Worm (Caenorhabditis elegans): ENCODE results near the gene vab-9.

The vab-9 gene

DNA sequence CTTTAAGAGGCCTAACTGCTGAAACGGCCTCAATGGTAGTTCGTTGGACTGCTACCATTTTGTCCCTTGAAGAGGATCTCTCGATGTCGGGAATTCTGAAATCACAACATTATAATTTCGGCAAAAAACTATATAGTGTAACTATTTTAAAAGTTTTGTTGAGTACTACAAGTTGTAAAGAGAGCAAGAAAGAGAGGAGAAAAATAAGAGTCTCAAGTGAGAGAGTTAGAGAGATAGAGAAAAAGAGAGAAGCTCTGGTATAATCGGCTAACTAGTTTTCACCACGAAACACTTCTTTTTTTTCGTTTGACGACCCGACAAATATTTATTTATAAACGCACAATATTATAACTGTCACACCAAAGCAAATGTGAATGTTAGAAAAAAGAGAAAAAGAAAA lies at the start of gene vab-9:
vab-9 (minus strand) TSS at position 101 of the 400 bp plus-strand sequence.
- TF ChIP-seq cey-2 (tag; optimal IDR thresholded peaks at IDR 0.05; ENCODE audit: borderline replicate concordance, insufficient read depth) = no peak
- no peak for TF ChIP-seq egl-43 (GFP tag; IDR thresholded peaks at IDR 0.05)
- no peak for TF ChIP-seq tra-1 (GFP tag; IDR thresholded peaks at IDR 0.05)
- no peak for TF ChIP-seq spr-1 (tag; optimal IDR thresholded peaks at IDR 0.05)
- TF ChIP-seq ceh-44 (GFP tag; IDR thresholded peaks at IDR 0.05) = no peak
- no peak for TF ChIP-seq nhr-237 (tag; optimal IDR thresholded peaks at IDR 0.05)
- no peak for TF ChIP-seq madf-9 (GFP tag; conservative IDR thresholded peaks at IDR 0.05)
- no peak for TF ChIP-seq Y75B8A.6 (GFP tag; IDR thresholded peaks at IDR 0.05)
- TF ChIP-seq lin-13 (GFP tag; optimal IDR thresholded peaks at IDR 0.05) = no peak
- TF ChIP-seq pha-4 (GFP tag; IDR thresholded peaks at IDR 0.05) = no peak
- no peak for TF ChIP-seq pha-4 (tag; optimal IDR thresholded peaks at IDR 0.05)
- no peak for TF ChIP-seq unc-39 (tag; optimal IDR thresholded peaks at IDR 0.05)
- TF ChIP-seq unc-62 (GFP tag; optimal IDR thresholded peaks at IDR 0.05 in 1 of 2) = no peak
- no peak for TF ChIP-seq unc-62 (tag; optimal IDR thresholded peaks at IDR 0.05)
- no peak for TF ChIP-seq nhr-11 (tag; optimal IDR thresholded peaks at IDR 0.05)
- no peak for TF ChIP-seq ztf-7 (tag; optimal IDR thresholded peaks at IDR 0.05)
- TF ChIP-seq F26F4.8 (GFP tag; conservative IDR thresholded peaks at IDR 0.05) = no peak

DNA sequence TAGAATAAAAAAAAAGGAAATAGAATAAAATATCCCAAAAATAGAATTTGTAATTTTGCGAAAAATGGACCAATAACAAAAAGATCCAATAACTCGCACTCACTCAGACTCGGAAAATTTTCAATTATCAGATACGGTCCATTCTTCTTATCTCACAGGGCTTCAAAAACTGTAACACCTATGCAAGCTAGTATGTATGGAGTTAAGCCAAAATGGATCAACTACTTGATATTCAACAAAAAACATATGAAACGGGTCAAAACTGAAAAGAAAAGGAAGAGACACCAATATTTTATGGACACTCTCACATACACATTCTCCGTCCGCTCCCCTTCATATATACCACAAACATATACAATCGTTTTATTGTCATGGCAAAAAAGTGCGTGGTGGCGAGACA lies 48.1 kb upstream of the vab-9 start, which contains the start of gene C34C6.9:
C34C6.9 (plus strand) TSS at position 301 of the 400 bp plus-strand sequence.
- TF ChIP-seq aha-1 (tag) = peak; percentile 39
- no peak for TF ChIP-seq madf-5 (GFP tag; IDR thresholded peaks at IDR 0.05)

DNA sequence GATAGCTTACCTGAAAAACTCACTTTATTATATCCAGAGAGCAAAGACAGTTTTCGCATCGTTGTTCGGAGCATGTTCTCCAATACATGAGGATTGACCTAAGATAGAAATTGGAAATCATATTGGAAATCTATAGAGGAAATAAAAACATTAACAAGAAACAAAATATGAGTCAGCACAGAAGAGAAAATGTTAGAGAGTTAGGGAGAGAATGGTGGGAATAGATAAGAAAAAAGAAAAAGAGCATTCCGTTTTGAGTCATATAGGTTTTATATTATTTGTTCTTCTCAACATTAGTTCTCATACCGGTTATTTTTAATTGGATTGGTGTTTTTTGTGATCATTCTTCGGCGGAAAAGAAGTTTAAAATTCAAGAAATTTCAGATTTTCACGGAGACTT lies 47.3 kb upstream of the vab-9 start, which contains the start of gene hgap-2:
hgap-2 (minus strand) TSS at position 101 of the 400 bp plus-strand sequence.
- TF ChIP-seq R02D3.7 (tag; optimal IDR thresholded peaks at IDR 0.05) (no peak), zfp-2 (tag; optimal IDR thresholded peaks at IDR 0.05) (no peak), zag-1 (tag; optimal IDR thresholded peaks at IDR 0.05) (no peak), Y48G9A.11 (GFP tag; IDR thresholded peaks at IDR 0.05) (no peak), nhr-6 (tag; optimal IDR thresholded peaks at IDR 0.05) (peak; percentile 25), fos-1 (tag; optimal IDR thresholded peaks at IDR 0.05) (no peak)

DNA sequence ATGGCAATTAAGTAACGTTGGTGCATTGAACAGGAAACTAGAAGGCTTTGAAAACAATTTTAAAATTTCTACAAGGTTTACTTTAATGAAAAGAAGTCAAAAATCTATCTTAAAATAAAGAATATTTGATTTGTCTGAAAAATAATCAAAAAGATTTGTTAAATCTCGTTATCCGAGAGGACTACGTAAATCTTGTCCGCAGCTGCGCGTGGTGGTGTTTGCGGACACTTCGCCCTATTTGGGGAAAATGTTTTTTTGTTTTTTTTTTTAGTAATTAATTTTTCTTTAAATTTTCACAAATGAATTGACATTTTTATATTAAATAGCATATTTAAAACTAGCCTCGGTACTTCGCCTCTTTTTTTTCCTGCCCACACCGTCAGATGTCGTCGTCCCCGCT lies 46.4 kb upstream of the vab-9 start:
- TF ChIP-seq pqm-1 (tag; optimal IDR thresholded peaks at IDR 0.05) (no peak), lsy-2 (tag; optimal IDR thresholded peaks at IDR 0.05) (peak in 1 of 2 experiments; percentile 81), zag-1 (tag; optimal IDR thresholded peaks at IDR 0.05) (no peak), cey-2 (tag; optimal IDR thresholded peaks at IDR 0.05; ENCODE audit: borderline replicate concordance, insufficient read depth) (no peak), mep-1 (tag; optimal IDR thresholded peaks at IDR 0.05) (peak; percentile 66), ctbp-1 (GFP tag; IDR thresholded peaks at IDR 0.05) (no peak), unc-39 (tag; optimal IDR thresholded peaks at IDR 0.05) (no peak), ceh-28 (tag; optimal IDR thresholded peaks at IDR 0.05) (no peak), aha-1 (tag) (peak; percentile 8), ZK337.2 (GFP tag; IDR thresholded peaks at IDR 0.05) (no peak), nhr-42 (GFP tag; IDR thresholded peaks at IDR 0.05) (no peak), Y48G9A.11 (GFP tag; IDR thresholded peaks at IDR 0.05) (no peak), duxl-1 (tag; optimal IDR thresholded peaks at IDR 0.05; ENCODE audit: poor library complexity) (no peak), zip-2 (tag; optimal IDR thresholded peaks at IDR 0.05) (no peak), dve-1 (tag; optimal IDR thresholded peaks at IDR 0.05; ENCODE audit: insufficient read depth) (peak; percentile 13), dpl-1 (GFP tag; optimal IDR thresholded peaks at IDR 0.05) (peak; percentile 22), nhr-11 (tag; optimal IDR thresholded peaks at IDR 0.05) (no peak), Y75B8A.6 (GFP tag; IDR thresholded peaks at IDR 0.05) (no peak), lir-3 (tag; optimal IDR thresholded peaks at IDR 0.05) (no peak), daf-19 (GFP tag; conservative IDR thresholded peaks at IDR 0.05) (no peak), nhr-77 (tag; optimal IDR thresholded peaks at IDR 0.05) (no peak), mes-2 (tag; optimal IDR thresholded peaks at IDR 0.05; ENCODE audit: poor library complexity, severe bottlenecking) (peak; percentile 79), dmd-6 (GFP tag; IDR thresholded peaks at IDR 0.05) (0 out of 2 replicates have a peak, but pooled peaks have one; percentile 25)
